Fruit fly (Drosophila melanogaster) whole organism, embryonic: Measurements from ENCODE around the gene dbf.
A peak's percentile ranks its signal among the peaks of the same experiment; 100 is the strongest.

Experiments
- Asciz ChIP-seq: fragments of 200-800 bp; sonication (Bioruptor generic); optimal IDR thresholded peaks from 2 replicates; lab custom pipeline; 2017; ENCODE audit warnings: missing biosample characterization, mild to moderate bottlenecking, missing genetic modification characterization, missing genetic modification reagents
- Atf6 ChIP-seq: fragments of 200-800 bp; sonication (Bioruptor generic); IDR thresholded peaks from 2 replicates; pipeline ENCODE4 v1.3.6; 2022; ENCODE audit warnings: missing biosample characterization, missing genetic modification characterization
- BtbVII ChIP-seq: fragments of 200-800 bp; sonication (Bioruptor generic); optimal IDR thresholded peaks from 3 replicates; lab custom pipeline; 2017; ENCODE audit warnings: missing biosample characterization, mild to moderate bottlenecking, missing genetic modification characterization
- CG10431 ChIP-seq: fragments of 200-800 bp; sonication (Bioruptor generic); optimal IDR thresholded peaks from 3 replicates; lab custom pipeline; 2018; ENCODE audit warnings: missing biosample characterization, mild to moderate bottlenecking, missing genetic modification characterization
- CG10565 ChIP-seq: fragments of 200-800 bp; sonication (Bioruptor generic); optimal IDR thresholded peaks from 3 replicates; lab custom pipeline; 2016; ENCODE audit warnings: missing biosample characterization, mild to moderate bottlenecking, missing genetic modification characterization
- CG12155 ChIP-seq: fragments of 200-800 bp; sonication (Bioruptor generic); optimal IDR thresholded peaks from 3 replicates; lab custom pipeline; 2016; ENCODE audit warnings: missing biosample characterization, missing genetic modification characterization
- CG12236 ChIP-seq: fragments of 200-800 bp; sonication (Bioruptor generic); optimal IDR thresholded peaks from 2 replicates; lab custom pipeline; 2016; ENCODE audit warnings: missing biosample characterization, missing genetic modification characterization
- CG12659 ChIP-seq: fragments of 200-800 bp; sonication (Bioruptor generic); optimal IDR thresholded peaks from 3 replicates; lab custom pipeline; 2017; ENCODE audit warnings: mild to moderate bottlenecking, missing biosample characterization, missing genetic modification reagents, missing genetic modification characterization
- CG14667 ChIP-seq: fragments of 200-800 bp; sonication (Bioruptor generic); IDR thresholded peaks from 2 replicates; pipeline ENCODE4 v1.3.6; 2022; ENCODE audit warnings: missing biosample characterization, missing genetic modification characterization
- CG15269 ChIP-seq: fragments of 200-800 bp; sonication (Bioruptor generic); optimal IDR thresholded peaks from 2 replicates; lab custom pipeline; 2018; ENCODE audit warnings: missing biosample characterization, mild to moderate bottlenecking, missing genetic modification characterization, moderate library complexity
- CG18262 ChIP-seq: fragments of 200-800 bp; optimal IDR thresholded peaks from 3 replicates; lab custom pipeline; 2019; ENCODE audit warnings: missing biosample characterization, mild to moderate bottlenecking, missing genetic modification characterization, moderate library complexity
- CG33557 ChIP-seq: fragments of 200-800 bp; sonication (Bioruptor generic); optimal IDR thresholded peaks from 2 replicates; lab custom pipeline; 2019; ENCODE audit warnings: missing biosample characterization, mild to moderate bottlenecking, missing genetic modification characterization, moderate library complexity
- CG43689 ChIP-seq: fragments of 200-800 bp; sonication (Bioruptor generic); IDR thresholded peaks from 2 replicates; pipeline ENCODE4 v1.3.6; 2022; ENCODE audit warnings: missing biosample characterization, missing genetic modification characterization
- D ChIP-seq, 2 experiments: fragments of 200-800 bp in 1 of 2; fragments of >200 bp in 1 of 2; sonication (Bioruptor generic) in 1 of 2; optimal IDR thresholded peaks; 2 replicates in 1 of 2; 3 replicates in 1 of 2; lab custom pipeline; 2017; ENCODE audit warnings: mild to moderate bottlenecking in 1 of 2, missing biosample characterization in 1 of 2, missing genetic modification characterization in 1 of 2, missing genetic modification reagents in 1 of 2
- Dip3 ChIP-seq: fragments of 200-800 bp; sonication (Bioruptor generic); optimal IDR thresholded peaks from 3 replicates; lab custom pipeline; 2016; ENCODE audit warnings: missing biosample characterization, missing genetic modification characterization
- Dll ChIP-seq: fragments of 200-800 bp; sonication (Bioruptor generic); IDR thresholded peaks from 4 replicates; pipeline ENCODE4 v1.3.6; 2022; ENCODE audit warnings: missing biosample characterization, missing genetic modification characterization; ENCODE audit not compliant: partially characterized antibody
- Doc2 ChIP-seq: fragments of 200-800 bp; sonication (Bioruptor generic); IDR thresholded peaks from 2 replicates; pipeline ENCODE4 v1.3.6; 2022; ENCODE audit warnings: missing biosample characterization, missing genetic modification characterization
- ERR ChIP-seq: fragments of 200-800 bp; sonication (Bioruptor generic); optimal IDR thresholded peaks from 2 replicates; lab custom pipeline; 2016; ENCODE audit warnings: missing biosample characterization, missing genetic modification characterization
- Gug ChIP-seq: fragments of 200-800 bp; sonication (Bioruptor generic); IDR thresholded peaks from 4 replicates; pipeline ENCODE4 v1.3.6; 2022; ENCODE audit warnings: missing biosample characterization, missing genetic modification characterization
- Hand ChIP-seq: fragments of 200-800 bp; sonication (Bioruptor generic); optimal IDR thresholded peaks from 2 replicates; lab custom pipeline; 2017; ENCODE audit warnings: mild to moderate bottlenecking, missing biosample characterization, missing genetic modification reagents, missing genetic modification characterization
- Max ChIP-seq: fragments of 200-800 bp; sonication (Bioruptor generic); optimal IDR thresholded peaks from 2 replicates; lab custom pipeline; 2016; ENCODE audit warnings: missing biosample characterization, mild to moderate bottlenecking, missing genetic modification characterization
- NC2α ChIP-seq: fragments of 200-800 bp; sonication (Bioruptor generic); optimal IDR thresholded peaks from 2 replicates; lab custom pipeline; 2016; ENCODE audit warnings: missing biosample characterization, missing genetic modification characterization
- NK7.1 ChIP-seq: fragments of 200-800 bp; sonication (Bioruptor generic); optimal IDR thresholded peaks from 3 replicates; lab custom pipeline; 2016; ENCODE audit warnings: missing biosample characterization, missing genetic modification characterization
- Nf-YA ChIP-seq: fragments of 200-800 bp; sonication (Bioruptor generic); IDR thresholded peaks from 2 replicates; pipeline ENCODE4 v1.3.6; 2022; ENCODE audit warnings: missing biosample characterization, missing genetic modification characterization
- Poxn ChIP-seq: fragments of 200-800 bp; sonication (Bioruptor generic); IDR thresholded peaks from 2 replicates; pipeline ENCODE4 v1.3.6; 2022; ENCODE audit warnings: missing biosample characterization, missing genetic modification characterization
- Vsx1 ChIP-seq: fragments of 200-800 bp; sonication (Bioruptor generic); optimal IDR thresholded peaks from 2 replicates; lab custom pipeline; 2017; ENCODE audit warnings: missing biosample characterization, mild to moderate bottlenecking, missing genetic modification characterization, missing genetic modification reagents
- amos ChIP-seq: fragments of 200-800 bp; sonication (Bioruptor generic); IDR thresholded peaks from 2 replicates; pipeline ENCODE4 v1.3.6; 2022; ENCODE audit warnings: missing biosample characterization, missing genetic modification characterization; ENCODE audit not compliant: partially characterized antibody
- ash1 ChIP-seq: fragments of 200-800 bp; sonication (Bioruptor generic); optimal IDR thresholded peaks from 2 replicates; lab custom pipeline; 2018; ENCODE audit warnings: missing biosample characterization, mild to moderate bottlenecking, missing genetic modification characterization
- cato ChIP-seq: fragments of 200-800 bp; sonication (Bioruptor generic); optimal IDR thresholded peaks from 2 replicates; lab custom pipeline; 2016; ENCODE audit warnings: missing biosample characterization, missing genetic modification characterization, borderline replicate concordance
- dimm ChIP-seq: fragments of 200-800 bp; sonication (Bioruptor generic); IDR thresholded peaks from 2 replicates; pipeline ENCODE4 v1.3.6; 2022; ENCODE audit warnings: missing biosample characterization, missing genetic modification characterization
- dm ChIP-seq: fragments of 200-800 bp; sonication (Bioruptor generic); optimal IDR thresholded peaks from 3 replicates; lab custom pipeline; 2016; ENCODE audit warnings: missing biosample characterization, missing genetic modification characterization
- dpn ChIP-seq, 2 experiments: fragments of 200-800 bp; sonication (Bioruptor generic); optimal IDR thresholded peaks; 3 replicates each; lab custom pipeline; 2016; ENCODE audit warnings: missing biosample characterization in 2 of 2, missing genetic modification characterization in 2 of 2
- ewg ChIP-seq: fragments of 200-800 bp; sonication (Bioruptor generic); optimal IDR thresholded peaks from 3 replicates; lab custom pipeline; 2017; ENCODE audit warnings: mild to moderate bottlenecking, missing biosample characterization, missing genetic modification reagents, missing genetic modification characterization
- gcm2 ChIP-seq: fragments of 200-800 bp; sonication (Bioruptor generic); optimal IDR thresholded peaks from 2 replicates; lab custom pipeline; 2016; ENCODE audit warnings: missing biosample characterization, missing genetic modification characterization
- grn ChIP-seq: fragments of 200-800 bp; sonication (Bioruptor generic); optimal IDR thresholded peaks from 3 replicates; lab custom pipeline; 2017; ENCODE audit warnings: missing biosample characterization, missing genetic modification characterization
- gsb ChIP-seq: fragments of 200-800 bp; sonication (Bioruptor generic); IDR thresholded peaks from 2 replicates; pipeline ENCODE4 v1.3.6; 2022; ENCODE audit warnings: missing biosample characterization, missing genetic modification characterization
- ind ChIP-seq: fragments of 200-800 bp; sonication (Bioruptor generic); optimal IDR thresholded peaks from 3 replicates; lab custom pipeline; 2016; ENCODE audit warnings: missing biosample characterization, missing genetic modification characterization
- kni ChIP-seq: fragments of 200-800 bp; sonication (Bioruptor generic); optimal IDR thresholded peaks from 3 replicates; lab custom pipeline; 2017; ENCODE audit warnings: mild to moderate bottlenecking, missing biosample characterization, missing genetic modification reagents, missing genetic modification characterization
- nerfin-1 ChIP-seq: fragments of 200-800 bp; sonication (Bioruptor generic); optimal IDR thresholded peaks from 3 replicates; lab custom pipeline; 2019; ENCODE audit warnings: missing biosample characterization, mild to moderate bottlenecking, missing genetic modification characterization, moderate library complexity
- nmo ChIP-seq: fragments of 200-800 bp; sonication (Bioruptor generic); optimal IDR thresholded peaks from 2 replicates; lab custom pipeline; 2018; ENCODE audit warnings: missing biosample characterization, mild to moderate bottlenecking, missing genetic modification characterization, moderate library complexity
- pfk ChIP-seq: fragments of 200-800 bp; sonication (Bioruptor generic); optimal IDR thresholded peaks from 2 replicates; lab custom pipeline; 2018; ENCODE audit warnings: missing biosample characterization, mild to moderate bottlenecking, missing genetic modification characterization, moderate library complexity
- prd ChIP-seq, 3 experiments: fragments of >200 bp in 2 of 3; fragments of 200-800 bp in 1 of 3; sonication (Bioruptor generic) in 1 of 3; optimal IDR thresholded peaks in 2 of 3; IDR thresholded peaks in 1 of 3; 2 replicates in 2 of 3; 3 replicates in 1 of 3; pipeline versions ENCODE4 v1.3.6 to Lab custom; 2017 to 2022; ENCODE audit warnings: missing biosample characterization in 1 of 3, missing genetic modification characterization in 1 of 3
- row ChIP-seq: fragments of 200-800 bp; sonication (Bioruptor generic); IDR thresholded peaks from 3 replicates; pipeline ENCODE4 v1.3.6; 2022; ENCODE audit warnings: missing biosample characterization, missing genetic modification characterization
- sens ChIP-seq: fragments of 200-800 bp; sonication (Bioruptor generic); peaks from one replicate; lab custom pipeline; 2016; ENCODE audit warnings: missing biosample characterization, missing genetic modification characterization
- slp2 ChIP-seq: fragments of 200-800 bp; sonication (Bioruptor generic); optimal IDR thresholded peaks from 2 replicates; lab custom pipeline; 2016; ENCODE audit warnings: missing biosample characterization, missing genetic modification characterization
- sug ChIP-seq: fragments of 200-800 bp; optimal IDR thresholded peaks from 2 replicates; lab custom pipeline; 2019; ENCODE audit warnings: missing biosample characterization, mild to moderate bottlenecking, missing genetic modification characterization, moderate library complexity
- tll ChIP-seq, 2 experiments: fragments of 200-800 bp in 1 of 2; fragments of >200 bp in 1 of 2; sonication (Bioruptor generic) in 1 of 2; optimal IDR thresholded peaks; 2 replicates each; lab custom pipeline; 2017 to 2019; ENCODE audit warnings: missing biosample characterization in 2 of 2, missing genetic modification characterization in 2 of 2, mild to moderate bottlenecking in 1 of 2, moderate library complexity in 1 of 2
- wek ChIP-seq: fragments of 200-800 bp; sonication (Bioruptor generic); optimal IDR thresholded peaks from 3 replicates; lab custom pipeline; 2018; ENCODE audit warnings: missing biosample characterization, mild to moderate bottlenecking, missing genetic modification characterization, moderate library complexity

The dbf gene

dm6 chr2L:10661490-10662240, 10.3 kb downstream of the dbf start, which contains the start of gene CG31871 (continued):
- TF ChIP-seq CG15269 (peak; percentile 82), Dip3 (GFP tag; lab: Kevin White, UChicago) (no peak), slp2 (no peak), CG12155 (GFP tag; lab: Kevin White, UChicago) (peak; percentile 19), dpn (GFP tag; optimal IDR thresholded peaks at IDR 0.05; lab: Kevin White, UChicago) (peak in 1 of 2 experiments; percentile 67), CG12236 (GFP tag; lab: Kevin White, UChicago) (no peak), CG43689 (GFP tag; lab: Robert Waterston, UW) (0 out of 2 replicates have a peak, but pooled peaks have one; percentile 15), gcm2 (no peak), D (optimal IDR thresholded peaks at IDR 0.05; lab: Kevin White, UChicago) (no peak), D (GFP tag; optimal IDR thresholded peaks at IDR 0.05; lab: Kevin White, UChicago) (peak; percentile 47), row (GFP tag; lab: Robert Waterston, UW) (peak; percentile 75), CG10431 (peak; percentile 6), kni (GFP tag; lab: Kevin White, UChicago) (peak; percentile 48), sens (GFP tag; lab: Kevin White, UChicago) (peak; percentile 71), ind (GFP tag; lab: Kevin White, UChicago) (peak; percentile 48), grn (GFP tag; lab: Kevin White, UChicago) (no peak), sug (tag; lab: Kevin White, UChicago) (no peak), CG14667 (peak; percentile 33; the same call in 1 of the 2 replicates), dimm (GFP tag; lab: Robert Waterston, UW) (no peak), tll (GFP tag; optimal IDR thresholded peaks at IDR 0.05; lab: Kevin White, UChicago) (no peak), gsb (GFP tag; lab: Robert Waterston, UW) (no peak), NK7.1 (no peak), Poxn (GFP tag; lab: Robert Waterston, UW) (no peak), ewg (GFP tag; lab: Kevin White, UChicago) (peak; percentile 48), Gug (GFP tag; lab: Robert Waterston, UW) (no peak), cato (GFP tag; lab: Kevin White, UChicago) (peak; percentile 12), Atf6 (GFP tag; lab: Robert Waterston, UW) (peak; percentile 69; the same call in 1 of the 2 replicates), CG10565 (GFP tag; lab: Kevin White, UChicago) (no peak), Hand (GFP tag; lab: Kevin White, UChicago) (no peak), ash1 (GFP tag; lab: Kevin White, UChicago) (no peak), pfk (no peak), Asciz (GFP tag; lab: Kevin White, UChicago) (peak; percentile 77), Vsx1 (GFP tag; lab: Kevin White, UChicago) (no peak), BtbVII (peak; percentile 56), CG18262 (tag; lab: Kevin White, UChicago) (peak; percentile 86), CG33557 (GFP tag; lab: Kevin White, UChicago) (no peak), nmo (GFP tag; lab: Kevin White, UChicago) (peak; percentile 88), Dll (GFP tag; lab: Robert Waterston, UW) (no peak), Max (GFP tag; lab: Kevin White, UChicago) (peak; percentile 8), CG12659 (peak; percentile 71), wek (no peak), dm (GFP tag; lab: Kevin White, UChicago) (no peak), ERR (GFP tag; lab: Kevin White, UChicago) (no peak), prd (optimal IDR thresholded peaks at IDR 0.05; lab: Kevin White, UChicago) (no peak), prd (GFP tag; IDR thresholded peaks at IDR 0.05; lab: Robert Waterston, UW) (peak; percentile 67), amos (GFP tag; lab: Robert Waterston, UW) (no peak), Doc2 (no peak), NC2α (GFP tag; lab: Kevin White, UChicago) (no peak), nerfin-1 (no peak), Nf-YA (GFP tag; lab: Robert Waterston, UW) (peak; percentile 23; the same call in 1 of the 2 replicates)
